Worm (Caenorhabditis elegans) whole organism, L4/young adult: ENCODE data around the gene clp-1.

ENCODE experiments used
- W03F9.2 ChIP-seq: fragments of 150-350 bp; optimal IDR thresholded peaks from 2 replicates; lab custom pipeline; 2014; ENCODE audit warnings: missing biosample characterization, missing genetic modification characterization
- him-1 ChIP-seq: sonication (generic microtip); optimal IDR thresholded peaks from 2 replicates; lab custom pipeline; 2016; ENCODE audit warnings: missing genotype, missing genetic modification reagents, missing genetic modification characterization, missing compliant biosample characterization

DNA sequence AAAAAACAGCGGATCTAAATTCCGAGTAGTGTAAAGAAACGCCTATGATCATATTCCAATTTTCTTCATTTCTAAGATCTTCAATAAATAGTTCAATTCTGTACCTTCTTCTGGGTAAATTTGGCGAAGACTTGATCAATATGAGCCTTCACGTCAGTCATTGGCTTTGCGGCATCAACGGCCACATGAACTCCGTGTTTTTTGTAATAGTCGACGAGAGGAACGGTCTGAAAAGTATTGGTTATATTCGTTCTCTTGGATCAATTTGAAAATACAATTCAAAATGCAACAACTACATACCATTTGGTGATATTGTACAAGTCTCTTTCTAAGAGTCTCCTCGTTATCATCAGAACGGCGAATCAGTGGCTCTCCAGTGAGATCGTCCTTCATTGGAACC lies 29.3 kb upstream of the clp-1 start:
- TF ChIP-seq him-1 (tag; lab: Kevin White, UChicago) (no peak), W03F9.2 (tag; lab: Kevin White, UChicago) (no peak)
